Worm (Caenorhabditis elegans) whole organism, late embryonic: Measurements from ENCODE around the gene rho-1.

Source experiments
- C38D4.7 ChIP-seq: fragments of 200-800 bp; sonication (Bioruptor generic); optimal IDR thresholded peaks from 2 replicates; lab custom pipeline; 2018; ENCODE audit warnings: mild to moderate bottlenecking, missing genetic modification characterization, moderate library complexity, missing compliant biosample characterization
- fkh-10 ChIP-seq: fragments of 150-350 bp; optimal IDR thresholded peaks from 2 replicates; lab custom pipeline; 2014; ENCODE audit warnings: missing biosample characterization, missing genetic modification reagents, missing genetic modification characterization

- no peak for TF ChIP-seq C38D4.7
- no peak for TF ChIP-seq fkh-10 (GFP tag; lab: Kevin White, UChicago)
Observed at ce11 chrIV:16501855-16502254, 13.0 kb upstream of the rho-1 start.
